Fruit fly (Drosophila melanogaster) whole organism, embryonic: Measurements from ENCODE around the gene Ttc19.

Experiments
- Adf1 ChIP-seq: fragments of 200-800 bp; sonication (Bioruptor generic); IDR thresholded peaks from 2 replicates; pipeline ENCODE4 v1.3.6; 2022; ENCODE audit warnings: missing biosample characterization, missing genetic modification characterization
- Atf6 ChIP-seq: fragments of 200-800 bp; sonication (Bioruptor generic); IDR thresholded peaks from 2 replicates; pipeline ENCODE4 v1.3.6; 2022; ENCODE audit warnings: missing biosample characterization, missing genetic modification characterization
- CG10654 ChIP-seq: fragments of 200-800 bp; sonication (Bioruptor generic); optimal IDR thresholded peaks from 2 replicates; lab custom pipeline; 2016; ENCODE audit warnings: missing biosample characterization, missing genetic modification characterization
- CG12391 ChIP-seq: fragments of 200-800 bp; sonication (Bioruptor generic); optimal IDR thresholded peaks from 3 replicates; lab custom pipeline; 2018; ENCODE audit warnings: missing biosample characterization, mild to moderate bottlenecking, missing genetic modification characterization, moderate library complexity
- CG14667 ChIP-seq: fragments of 200-800 bp; sonication (Bioruptor generic); IDR thresholded peaks from 2 replicates; pipeline ENCODE4 v1.3.6; 2022; ENCODE audit warnings: missing biosample characterization, missing genetic modification characterization
- CG14860 ChIP-seq: fragments of 200-800 bp; sonication (Bioruptor generic); IDR thresholded peaks from 3 replicates; pipeline ENCODE4 v1.3.6; 2022; ENCODE audit warnings: missing biosample characterization, missing genetic modification characterization; ENCODE audit not compliant: partially characterized antibody
- CG15269 ChIP-seq: fragments of 200-800 bp; sonication (Bioruptor generic); optimal IDR thresholded peaks from 2 replicates; lab custom pipeline; 2018; ENCODE audit warnings: missing biosample characterization, mild to moderate bottlenecking, missing genetic modification characterization, moderate library complexity
- CG18764 ChIP-seq: fragments of 200-800 bp; sonication (Bioruptor generic); optimal IDR thresholded peaks from 3 replicates; lab custom pipeline; 2016; ENCODE audit warnings: missing biosample characterization, missing genetic modification characterization
- CG2120 ChIP-seq: fragments of 200-800 bp; sonication (Bioruptor generic); optimal IDR thresholded peaks from 3 replicates; lab custom pipeline; 2016; ENCODE audit warnings: missing biosample characterization, missing genetic modification characterization
- CG2889 ChIP-seq: fragments of 200-800 bp; sonication (Bioruptor generic); IDR thresholded peaks from 3 replicates; pipeline ENCODE4 v1.3.6; 2022; ENCODE audit warnings: missing biosample characterization, missing genetic modification characterization
- CG3065 ChIP-seq: fragments of 200-800 bp; sonication (Bioruptor generic); optimal IDR thresholded peaks from 2 replicates; lab custom pipeline; 2016; ENCODE audit warnings: missing biosample characterization, missing genetic modification characterization
- CG32532 ChIP-seq: fragments of 200-800 bp; sonication (Bioruptor generic); IDR thresholded peaks from 2 replicates; pipeline ENCODE4 v1.3.6; 2022; ENCODE audit warnings: missing biosample characterization, missing genetic modification characterization
- CG4404 ChIP-seq: fragments of 200-800 bp; sonication (Bioruptor generic); IDR thresholded peaks from 2 replicates; pipeline ENCODE4 v1.3.6; 2022; ENCODE audit warnings: missing biosample characterization, missing genetic modification characterization
- CG4707 ChIP-seq: fragments of 200-800 bp; sonication (Bioruptor generic); optimal IDR thresholded peaks from 2 replicates; lab custom pipeline; 2018; ENCODE audit warnings: missing biosample characterization, mild to moderate bottlenecking, missing genetic modification characterization, moderate library complexity
- CG5180 ChIP-seq: fragments of 200-800 bp; sonication (Bioruptor generic); optimal IDR thresholded peaks from 3 replicates; lab custom pipeline; 2017; ENCODE audit warnings: missing biosample characterization, missing genetic modification characterization, mild to moderate bottlenecking, moderate library complexity, missing genetic modification reagents
- CG5245 ChIP-seq: fragments of 200-800 bp; sonication (Bioruptor generic); optimal IDR thresholded peaks from 3 replicates; lab custom pipeline; 2016; ENCODE audit warnings: missing biosample characterization, missing genetic modification characterization
- CG7839 ChIP-seq: fragments of 200-800 bp; sonication (Bioruptor generic); optimal IDR thresholded peaks from 3 replicates; lab custom pipeline; 2018; ENCODE audit warnings: missing biosample characterization, mild to moderate bottlenecking, missing genetic modification characterization, moderate library complexity
- Dref ChIP-seq: fragments of 200-800 bp; sonication (Bioruptor generic); IDR thresholded peaks from 2 replicates; pipeline ENCODE4 v1.3.6; 2022; ENCODE audit warnings: missing biosample characterization, missing genetic modification characterization
- ERR ChIP-seq: fragments of 200-800 bp; sonication (Bioruptor generic); optimal IDR thresholded peaks from 2 replicates; lab custom pipeline; 2016; ENCODE audit warnings: missing biosample characterization, missing genetic modification characterization
- H15 ChIP-seq: fragments of 200-800 bp; sonication (Bioruptor generic); IDR thresholded peaks from 3 replicates; pipeline ENCODE4 v1.3.6; 2022; ENCODE audit warnings: missing biosample characterization, missing genetic modification characterization
- HLH3B ChIP-seq: fragments of 200-800 bp; sonication (Bioruptor generic); IDR thresholded peaks from 2 replicates; pipeline ENCODE4 v1.3.6; 2022; ENCODE audit warnings: missing biosample characterization, missing genetic modification characterization
- HLH54F ChIP-seq: fragments of 200-800 bp; sonication (Bioruptor generic); optimal IDR thresholded peaks from 3 replicates; lab custom pipeline; 2016; ENCODE audit warnings: missing biosample characterization, missing genetic modification characterization
- Hmx ChIP-seq: fragments of 200-800 bp; sonication (Bioruptor generic); optimal IDR thresholded peaks from 2 replicates; lab custom pipeline; 2016; ENCODE audit warnings: missing biosample characterization, missing genetic modification characterization
- Hsf ChIP-seq: fragments of 200-800 bp; sonication (Bioruptor generic); optimal IDR thresholded peaks from 3 replicates; lab custom pipeline; 2016; ENCODE audit warnings: missing biosample characterization, missing genetic modification characterization
- Jarid2 ChIP-seq: fragments of 200-800 bp; sonication (Bioruptor generic); optimal IDR thresholded peaks from 3 replicates; lab custom pipeline; 2017; ENCODE audit warnings: mild to moderate bottlenecking, missing biosample characterization, missing genetic modification reagents, missing genetic modification characterization
- MESR4 ChIP-seq: fragments of 200-800 bp; sonication (Bioruptor generic); optimal IDR thresholded peaks from 2 replicates; lab custom pipeline; 2018; ENCODE audit warnings: missing biosample characterization, mild to moderate bottlenecking, missing genetic modification characterization, moderate library complexity
- MTF-1 ChIP-seq: fragments of 200-800 bp; sonication (Bioruptor generic); optimal IDR thresholded peaks from 2 replicates; lab custom pipeline; 2018; ENCODE audit warnings: missing biosample characterization, mild to moderate bottlenecking, missing genetic modification characterization, borderline replicate concordance
- Meics ChIP-seq: fragments of 200-800 bp; sonication (Bioruptor generic); optimal IDR thresholded peaks from 2 replicates; lab custom pipeline; 2017; ENCODE audit warnings: missing biosample characterization, mild to moderate bottlenecking, missing genetic modification characterization
- Ptx1 ChIP-seq: fragments of 200-800 bp; sonication (Bioruptor generic); IDR thresholded peaks from 2 replicates; pipeline ENCODE4 v1.3.6; 2022; ENCODE audit warnings: missing biosample characterization, missing genetic modification characterization
- aop ChIP-seq: fragments of 200-800 bp; sonication (Bioruptor generic); IDR thresholded peaks from 2 replicates; pipeline ENCODE4 v1.3.6; 2022; ENCODE audit warnings: missing biosample characterization, missing genetic modification characterization
- ato ChIP-seq: fragments of 200-800 bp; sonication (Bioruptor generic); IDR thresholded peaks from 2 replicates; pipeline ENCODE4 v1.3.6; 2022; ENCODE audit warnings: missing biosample characterization, missing genetic modification characterization; ENCODE audit not compliant: partially characterized antibody
- bsh ChIP-seq, 2 experiments: fragments of 200-800 bp; sonication (Bioruptor generic); optimal IDR thresholded peaks; 2 replicates each; lab custom pipeline; 2017 to 2018; ENCODE audit warnings: mild to moderate bottlenecking in 2 of 2, missing biosample characterization in 2 of 2, missing genetic modification characterization in 2 of 2, moderate library complexity in 1 of 2
- caup ChIP-seq: fragments of 200-800 bp; sonication (Bioruptor generic); optimal IDR thresholded peaks from 3 replicates; lab custom pipeline; 2017; ENCODE audit warnings: missing biosample characterization, mild to moderate bottlenecking, missing genetic modification characterization, moderate library complexity; ENCODE audit not compliant: severe bottlenecking
- chif ChIP-seq, 2 experiments: fragments of 200-800 bp; sonication (Bioruptor generic); optimal IDR thresholded peaks; 3 replicates each; lab custom pipeline; 2016; ENCODE audit warnings: missing biosample characterization in 2 of 2, missing genetic modification characterization in 2 of 2
- dpn ChIP-seq, 2 experiments: fragments of 200-800 bp; sonication (Bioruptor generic); optimal IDR thresholded peaks; 3 replicates each; lab custom pipeline; 2016; ENCODE audit warnings: missing biosample characterization in 2 of 2, missing genetic modification characterization in 2 of 2
- luna ChIP-seq: fragments of 200-800 bp; sonication (Bioruptor generic); optimal IDR thresholded peaks from 2 replicates; lab custom pipeline; 2016; ENCODE audit warnings: missing biosample characterization, missing genetic modification characterization
- phol ChIP-seq: fragments of 200-800 bp; sonication (Bioruptor generic); optimal IDR thresholded peaks from 3 replicates; lab custom pipeline; 2018; ENCODE audit warnings: missing biosample characterization, mild to moderate bottlenecking, missing genetic modification characterization, moderate library complexity
- prd ChIP-seq, 3 experiments: fragments of >200 bp in 2 of 3; fragments of 200-800 bp in 1 of 3; sonication (Bioruptor generic) in 1 of 3; optimal IDR thresholded peaks in 2 of 3; IDR thresholded peaks in 1 of 3; 2 replicates in 2 of 3; 3 replicates in 1 of 3; pipeline versions ENCODE4 v1.3.6 to Lab custom; 2017 to 2022; ENCODE audit warnings: missing biosample characterization in 1 of 3, missing genetic modification characterization in 1 of 3
- psq ChIP-seq: fragments of 200-800 bp; sonication (Bioruptor generic); optimal IDR thresholded peaks from 2 replicates; lab custom pipeline; 2017; ENCODE audit warnings: missing biosample characterization, missing genetic modification characterization
- repo ChIP-seq: fragments of 200-800 bp; sonication (Bioruptor generic); optimal IDR thresholded peaks from 2 replicates; lab custom pipeline; 2016; ENCODE audit warnings: missing biosample characterization, missing genetic modification characterization
- salm ChIP-seq: fragments of 200-800 bp; sonication (Bioruptor generic); optimal IDR thresholded peaks from 2 replicates; lab custom pipeline; 2018; ENCODE audit warnings: missing biosample characterization, mild to moderate bottlenecking, missing genetic modification characterization
- sens-2 ChIP-seq: fragments of 200-800 bp; sonication (Bioruptor generic); IDR thresholded peaks from 2 replicates; pipeline ENCODE4 v1.3.6; 2022; ENCODE audit warnings: missing biosample characterization, missing genetic modification characterization
- seq ChIP-seq: fragments of 200-800 bp; sonication (Bioruptor generic); IDR thresholded peaks from 2 replicates; pipeline ENCODE4 v1.3.6; 2022; ENCODE audit warnings: missing biosample characterization, missing genetic modification characterization
- sob ChIP-seq: fragments of 200-800 bp; sonication (Bioruptor generic); IDR thresholded peaks from 2 replicates; pipeline ENCODE4 v1.3.6; 2022; ENCODE audit warnings: missing biosample characterization, missing genetic modification characterization
- sr ChIP-seq: fragments of 200-800 bp; sonication (Bioruptor generic); IDR thresholded peaks from 3 replicates; pipeline ENCODE4 v1.3.6; 2022; ENCODE audit warnings: missing biosample characterization, missing genetic modification characterization
- stwl ChIP-seq: fragments of 200-800 bp; sonication (Bioruptor generic); optimal IDR thresholded peaks from 3 replicates; lab custom pipeline; 2018; ENCODE audit warnings: missing biosample characterization, mild to moderate bottlenecking, missing genetic modification characterization, moderate library complexity
- tap ChIP-seq: fragments of 200-800 bp; optimal IDR thresholded peaks from 3 replicates; lab custom pipeline; 2019; ENCODE audit warnings: missing biosample characterization, mild to moderate bottlenecking, missing genetic modification characterization, moderate library complexity
- tin ChIP-seq: fragments of 200-800 bp; sonication (Bioruptor generic); optimal IDR thresholded peaks from 3 replicates; lab custom pipeline; 2016; ENCODE audit warnings: missing biosample characterization, missing genetic modification characterization
- trh ChIP-seq: fragments of 200-800 bp; sonication (Bioruptor generic); optimal IDR thresholded peaks from 2 replicates; lab custom pipeline; 2016; ENCODE audit warnings: missing biosample characterization, missing genetic modification characterization

Gene Ttc19

dm6 chr2L:19011895-19012645 is 32.9 kb downstream of the Ttc19 start (continued):
- TF ChIP-seq ERR (GFP tag; lab: Kevin White, UChicago) (peak; percentile 67), caup (GFP tag; lab: Kevin White, UChicago) (peak; percentile 82), psq (GFP tag; lab: Kevin White, UChicago) (no peak), aop (no peak), Hsf (GFP tag; lab: Kevin White, UChicago) (peak; percentile 78), sens-2 (GFP tag; lab: Robert Waterston, UW) (peak; percentile 50; the same call in 1 of the 2 replicates), Ptx1 (GFP tag; lab: Robert Waterston, UW) (peak; percentile 91), Adf1 (GFP tag; lab: Robert Waterston, UW) (peak; percentile 65; the same call in 1 of the 2 replicates), Dref (GFP tag; lab: Robert Waterston, UW) (no peak), repo (GFP tag; lab: Kevin White, UChicago) (peak; percentile 57), CG2120 (GFP tag; lab: Kevin White, UChicago) (peak; percentile 94), CG15269 (tag; lab: Kevin White, UChicago) (peak; percentile 83), CG5245 (GFP tag; lab: Kevin White, UChicago) (peak; percentile 63), MESR4 (no peak), prd (optimal IDR thresholded peaks at IDR 0.05; lab: Kevin White, UChicago) (no peak), prd (GFP tag; IDR thresholded peaks at IDR 0.05; lab: Robert Waterston, UW) (peak; percentile 92), phol (peak; percentile 71), salm (tag; lab: Kevin White, UChicago) (peak; percentile 51), CG5180 (peak; percentile 65), sr (no peak), MTF-1 (GFP tag; lab: Kevin White, UChicago) (peak; percentile 33), bsh (GFP tag; optimal IDR thresholded peaks at IDR 0.05; lab: Kevin White, UChicago) (peak; percentile 44 to 81), CG32532 (peak; percentile 85), CG14860 (GFP tag; lab: Robert Waterston, UW) (no peak), H15 (GFP tag; lab: Robert Waterston, UW) (peak; percentile 85), tap (peak; percentile 67), CG7839 (peak; percentile 89), CG3065 (GFP tag; lab: Kevin White, UChicago) (no peak), Hmx (GFP tag; lab: Kevin White, UChicago) (peak; percentile 16), luna (GFP tag; lab: Kevin White, UChicago) (peak; percentile 55), HLH3B (GFP tag; lab: Robert Waterston, UW) (peak; percentile 83), sob (GFP tag; lab: Robert Waterston, UW) (peak; percentile 91), CG12391 (peak; percentile 81), Atf6 (GFP tag; lab: Robert Waterston, UW) (peak; percentile 92), HLH54F (GFP tag; lab: Kevin White, UChicago) (peak; percentile 79), stwl (tag; lab: Kevin White, UChicago) (no peak), seq (peak; percentile 82), dpn (GFP tag; optimal IDR thresholded peaks at IDR 0.05; lab: Kevin White, UChicago) (peak; percentile 81), trh (GFP tag; lab: Kevin White, UChicago) (no peak), CG10654 (GFP tag; lab: Kevin White, UChicago) (peak; percentile 64), CG18764 (peak; percentile 37), CG14667 (GFP tag; lab: Robert Waterston, UW) (peak; percentile 69), CG4707 (no peak), CG2889 (GFP tag; lab: Robert Waterston, UW) (peak; percentile 74; the same call in 2 of the 3 replicates), tin (peak; percentile 69), Meics (peak; percentile 86), Jarid2 (GFP tag; lab: Kevin White, UChicago) (peak; percentile 28), ato (GFP tag; lab: Robert Waterston, UW) (no peak), CG4404 (GFP tag; lab: Robert Waterston, UW) (peak; percentile 76), chif (GFP tag; optimal IDR thresholded peaks at IDR 0.05; lab: Kevin White, UChicago) (peak; percentile 58 to 73)
